Fruit fly (Drosophila melanogaster) whole organism, embryonic: ENCODE data around the gene Rgl.

Experiments
- B-H1 ChIP-seq: fragments of 200-800 bp; sonication (Bioruptor generic); IDR thresholded peaks from 3 replicates; pipeline ENCODE4 v1.3.6; 2022; ENCODE audit warnings: missing biosample characterization, missing genetic modification characterization
- CG10274 ChIP-seq: fragments of 200-800 bp; sonication (Bioruptor generic); optimal IDR thresholded peaks from 3 replicates; lab custom pipeline; 2017; ENCODE audit warnings: missing biosample characterization, mild to moderate bottlenecking, missing genetic modification characterization
- CG10321 ChIP-seq: fragments of 200-800 bp; sonication (Bioruptor generic); IDR thresholded peaks from 2 replicates; pipeline ENCODE4 v1.3.6; 2022; ENCODE audit warnings: missing biosample characterization, missing genetic modification characterization
- CG11093 ChIP-seq: fragments of 200-800 bp; sonication (Bioruptor generic); IDR thresholded peaks from 3 replicates; pipeline ENCODE4 v1.3.6; 2022; ENCODE audit warnings: missing biosample characterization, missing genetic modification characterization
- CG11398 ChIP-seq: fragments of 200-800 bp; sonication (Bioruptor generic); optimal IDR thresholded peaks from 2 replicates; lab custom pipeline; 2016; ENCODE audit warnings: missing biosample characterization, missing genetic modification characterization
- CG11696 ChIP-seq: fragments of 200-800 bp; sonication (Bioruptor generic); IDR thresholded peaks from 2 replicates; pipeline ENCODE4 v1.3.6; 2022; ENCODE audit warnings: missing biosample characterization, missing genetic modification characterization
- CG13424 ChIP-seq: fragments of 200-800 bp; sonication (Bioruptor generic); optimal IDR thresholded peaks from 2 replicates; lab custom pipeline; 2019; ENCODE audit warnings: missing biosample characterization, mild to moderate bottlenecking, missing genetic modification characterization, moderate library complexity
- CG14014 ChIP-seq: fragments of 200-800 bp; sonication (Bioruptor generic); IDR thresholded peaks from 2 replicates; pipeline ENCODE4 v1.3.6; 2022; ENCODE audit warnings: missing biosample characterization, missing genetic modification characterization
- CG15011 ChIP-seq: fragments of 200-800 bp; sonication (Bioruptor generic); optimal IDR thresholded peaks from 3 replicates; lab custom pipeline; 2018; ENCODE audit warnings: missing biosample characterization, mild to moderate bottlenecking, missing genetic modification characterization
- CG15696 ChIP-seq: fragments of 200-800 bp; sonication (Bioruptor generic); optimal IDR thresholded peaks from 2 replicates; lab custom pipeline; 2019; ENCODE audit warnings: missing biosample characterization, mild to moderate bottlenecking, missing genetic modification characterization, moderate library complexity
- CG1647 ChIP-seq: fragments of 200-800 bp; sonication (Bioruptor generic); optimal IDR thresholded peaks from 3 replicates; lab custom pipeline; 2016; ENCODE audit warnings: missing biosample characterization, missing genetic modification characterization
- CG17361 ChIP-seq: fragments of 200-800 bp; sonication (Bioruptor generic); IDR thresholded peaks from 3 replicates; pipeline ENCODE4 v1.3.6; 2022; ENCODE audit warnings: missing biosample characterization, missing genetic modification characterization
- CG18476 ChIP-seq: fragments of 200-800 bp; sonication (Bioruptor generic); optimal IDR thresholded peaks from 2 replicates; lab custom pipeline; 2016; ENCODE audit warnings: missing biosample characterization, mild to moderate bottlenecking, missing genetic modification characterization
- CG2889 ChIP-seq: fragments of 200-800 bp; sonication (Bioruptor generic); IDR thresholded peaks from 3 replicates; pipeline ENCODE4 v1.3.6; 2022; ENCODE audit warnings: missing biosample characterization, missing genetic modification characterization
- CG30431 ChIP-seq: fragments of 200-800 bp; sonication (Bioruptor generic); optimal IDR thresholded peaks from 2 replicates; lab custom pipeline; 2017; ENCODE audit warnings: missing biosample characterization, missing genetic modification characterization
- CG31441 ChIP-seq: fragments of 200-800 bp; sonication (Bioruptor generic); IDR thresholded peaks from 2 replicates; pipeline ENCODE4 v1.3.6; 2022; ENCODE audit warnings: missing biosample characterization, missing genetic modification characterization
- CG33213 ChIP-seq: fragments of 200-800 bp; sonication (Bioruptor generic); optimal IDR thresholded peaks from 3 replicates; lab custom pipeline; 2016; ENCODE audit warnings: missing biosample characterization, missing genetic modification characterization
- CG4404 ChIP-seq: fragments of 200-800 bp; sonication (Bioruptor generic); IDR thresholded peaks from 2 replicates; pipeline ENCODE4 v1.3.6; 2022; ENCODE audit warnings: missing biosample characterization, missing genetic modification characterization
- CG4820 ChIP-seq: fragments of 200-800 bp; sonication (Bioruptor generic); optimal IDR thresholded peaks from 3 replicates; lab custom pipeline; 2016; ENCODE audit warnings: missing biosample characterization, missing genetic modification characterization
- CG5245 ChIP-seq: fragments of 200-800 bp; sonication (Bioruptor generic); optimal IDR thresholded peaks from 3 replicates; lab custom pipeline; 2016; ENCODE audit warnings: missing biosample characterization, missing genetic modification characterization
- CG8359 ChIP-seq: fragments of 200-800 bp; sonication (Bioruptor generic); optimal IDR thresholded peaks from 2 replicates; lab custom pipeline; 2017; ENCODE audit warnings: missing biosample characterization, mild to moderate bottlenecking, missing genetic modification characterization, borderline replicate concordance
- CG8478 ChIP-seq: fragments of >200 bp; optimal IDR thresholded peaks from 2 replicates; lab custom pipeline; 2018
- CG9876 ChIP-seq: fragments of 200-800 bp; sonication (Bioruptor generic); optimal IDR thresholded peaks from 2 replicates; lab custom pipeline; 2016; ENCODE audit warnings: missing biosample characterization, missing genetic modification characterization
- Chrac-16 ChIP-seq: fragments of 200-800 bp; sonication (Bioruptor generic); optimal IDR thresholded peaks from 3 replicates; lab custom pipeline; 2016; ENCODE audit warnings: missing biosample characterization, missing genetic modification characterization
- Ets65A ChIP-seq: fragments of 200-800 bp; sonication (Bioruptor generic); peaks from one replicate; lab custom pipeline; 2016; ENCODE audit warnings: missing biosample characterization, missing genetic modification characterization
- NFAT ChIP-seq: fragments of 200-800 bp; sonication (Bioruptor generic); IDR thresholded peaks from 2 replicates; pipeline ENCODE4 v1.3.6; 2022; ENCODE audit warnings: missing biosample characterization, missing genetic modification characterization
- Oaz ChIP-seq: fragments of 200-800 bp; sonication (Bioruptor generic); IDR thresholded peaks from 2 replicates; pipeline ENCODE4 v1.3.6; 2022; ENCODE audit warnings: missing biosample characterization, missing genetic modification characterization
- Pdp1 ChIP-seq, 2 experiments: fragments of 200-800 bp; sonication (Bioruptor generic); optimal IDR thresholded peaks; 3 replicates each; lab custom pipeline; 2016; ENCODE audit warnings: missing biosample characterization in 2 of 2, missing genetic modification characterization in 2 of 2, mild to moderate bottlenecking in 1 of 2, moderate library complexity in 1 of 2
- Spps ChIP-seq: fragments of 200-800 bp; sonication (Bioruptor generic); optimal IDR thresholded peaks from 2 replicates; lab custom pipeline; 2018; ENCODE audit warnings: missing biosample characterization, mild to moderate bottlenecking, missing genetic modification characterization
- Ssrp ChIP-seq: fragments of 200-800 bp; sonication (Bioruptor generic); optimal IDR thresholded peaks from 2 replicates; lab custom pipeline; 2018; ENCODE audit warnings: missing biosample characterization, mild to moderate bottlenecking, missing genetic modification characterization, moderate library complexity
- Vsx1 ChIP-seq: fragments of 200-800 bp; sonication (Bioruptor generic); optimal IDR thresholded peaks from 2 replicates; lab custom pipeline; 2017; ENCODE audit warnings: missing biosample characterization, mild to moderate bottlenecking, missing genetic modification characterization, missing genetic modification reagents
- ac ChIP-seq: fragments of 200-800 bp; sonication (Bioruptor generic); optimal IDR thresholded peaks from 3 replicates; lab custom pipeline; 2017; ENCODE audit warnings: missing biosample characterization, mild to moderate bottlenecking, missing genetic modification characterization
- az2 ChIP-seq: fragments of 200-800 bp; sonication (Bioruptor generic); optimal IDR thresholded peaks from 3 replicates; lab custom pipeline; 2016; ENCODE audit warnings: missing biosample characterization, missing genetic modification characterization
- bbx ChIP-seq: fragments of 200-800 bp; sonication (Bioruptor generic); IDR thresholded peaks from 2 replicates; pipeline ENCODE4 v1.3.6; 2022; ENCODE audit warnings: missing biosample characterization, missing genetic modification characterization; ENCODE audit not compliant: partially characterized antibody
- chinmo ChIP-seq: fragments of 200-800 bp; sonication (Bioruptor generic); IDR thresholded peaks from 4 replicates; pipeline ENCODE4 v1.3.6; 2022; ENCODE audit warnings: missing biosample characterization, missing genetic modification characterization; ENCODE audit not compliant: partially characterized antibody
- disco-r ChIP-seq: fragments of 200-800 bp; sonication (Bioruptor generic); optimal IDR thresholded peaks from 2 replicates; lab custom pipeline; 2016; ENCODE audit warnings: missing biosample characterization, missing genetic modification characterization
- dysf ChIP-seq: fragments of 200-800 bp; sonication (Bioruptor generic); IDR thresholded peaks from 3 replicates; pipeline ENCODE4 v1.3.6; 2022; ENCODE audit warnings: missing biosample characterization, missing genetic modification characterization
- emc ChIP-seq: fragments of 200-800 bp; sonication (Bioruptor generic); optimal IDR thresholded peaks from 2 replicates; lab custom pipeline; 2016; ENCODE audit warnings: missing biosample characterization, missing genetic modification characterization
- ems ChIP-seq: fragments of 200-800 bp; sonication (Bioruptor generic); optimal IDR thresholded peaks from 3 replicates; lab custom pipeline; 2016; ENCODE audit warnings: missing biosample characterization, missing genetic modification characterization
- fd96Cb ChIP-seq: fragments of 200-800 bp; sonication (Bioruptor generic); optimal IDR thresholded peaks from 2 replicates; lab custom pipeline; 2018; ENCODE audit warnings: missing biosample characterization, mild to moderate bottlenecking, missing genetic modification characterization, moderate library complexity
- gcm ChIP-seq: fragments of 200-800 bp; sonication (Bioruptor generic); optimal IDR thresholded peaks from 2 replicates; lab custom pipeline; 2019; ENCODE audit warnings: missing biosample characterization, mild to moderate bottlenecking, missing genetic modification characterization, moderate library complexity
- gcm2 ChIP-seq: fragments of 200-800 bp; sonication (Bioruptor generic); optimal IDR thresholded peaks from 2 replicates; lab custom pipeline; 2016; ENCODE audit warnings: missing biosample characterization, missing genetic modification characterization
- hb ChIP-seq: fragments of 200-800 bp; sonication (Bioruptor generic); IDR thresholded peaks from 3 replicates; pipeline ENCODE4 v1.3.6; 2022; ENCODE audit warnings: missing biosample characterization, missing genetic modification characterization; ENCODE audit not compliant: partially characterized antibody
- odd ChIP-seq: fragments of 200-800 bp; sonication (Bioruptor generic); optimal IDR thresholded peaks from 2 replicates; lab custom pipeline; 2017; ENCODE audit warnings: missing biosample characterization, mild to moderate bottlenecking, missing genetic modification characterization
- otp ChIP-seq: fragments of 200-800 bp; sonication (Bioruptor generic); IDR thresholded peaks from 3 replicates; pipeline ENCODE4, ENCODE4 v1.3.6; 2022; ENCODE audit warnings: missing biosample characterization, missing genetic modification characterization
- pan ChIP-seq, 4 experiments: fragments of >200 bp in 3 of 4; fragments of 200-800 bp in 1 of 4; sonication (Bioruptor generic) in 1 of 4; optimal IDR thresholded peaks in 3 of 4; IDR thresholded peaks in 1 of 4; 2 replicates each; pipeline versions ENCODE4 v1.3.6 to Lab custom; 2017 to 2022; ENCODE audit warnings: missing biosample characterization in 2 of 4, missing genetic modification characterization in 2 of 4, mixed read lengths in 1 of 4
- scrt ChIP-seq: fragments of 200-800 bp; sonication (Bioruptor generic); optimal IDR thresholded peaks from 2 replicates; lab custom pipeline; 2018; ENCODE audit warnings: missing biosample characterization, mild to moderate bottlenecking, missing genetic modification characterization, moderate library complexity
- shn ChIP-seq: fragments of 200-800 bp; sonication (Bioruptor generic); optimal IDR thresholded peaks from 3 replicates; lab custom pipeline; 2016; ENCODE audit warnings: missing biosample characterization, missing genetic modification characterization
- ssp ChIP-seq: fragments of 200-800 bp; sonication (Bioruptor generic); IDR thresholded peaks from 2 replicates; pipeline ENCODE4 v1.3.6; 2022; ENCODE audit warnings: missing biosample characterization, missing genetic modification characterization
- stwl ChIP-seq: fragments of 200-800 bp; sonication (Bioruptor generic); optimal IDR thresholded peaks from 3 replicates; lab custom pipeline; 2018; ENCODE audit warnings: missing biosample characterization, mild to moderate bottlenecking, missing genetic modification characterization, moderate library complexity
- tin ChIP-seq: fragments of 200-800 bp; sonication (Bioruptor generic); optimal IDR thresholded peaks from 3 replicates; lab custom pipeline; 2016; ENCODE audit warnings: missing biosample characterization, missing genetic modification characterization
- zfh2 ChIP-seq: fragments of 200-800 bp; sonication (Bioruptor generic); optimal IDR thresholded peaks from 2 replicates; lab custom pipeline; 2016; ENCODE audit warnings: missing biosample characterization, missing genetic modification characterization

Rgl gene

dm6 chr3L:13865484-13865883, 59.7 kb downstream of the Rgl start (continued):
- no peak for TF ChIP-seq NFAT (GFP tag; lab: Robert Waterston, UW)
- peak; percentile 35 for TF ChIP-seq az2 (GFP tag; lab: Kevin White, UChicago)
- TF ChIP-seq emc (GFP tag; lab: Kevin White, UChicago), result no peak
- TF ChIP-seq CG4404 (GFP tag; lab: Robert Waterston, UW), result no peak
- peak; percentile 27 for TF ChIP-seq shn (GFP tag; lab: Kevin White, UChicago)
- peak; percentile 86 for TF ChIP-seq Spps (tag; lab: Kevin White, UChicago)
- no peak for TF ChIP-seq ssp (GFP tag; lab: Robert Waterston, UW)
- no peak for TF ChIP-seq CG2889
- TF ChIP-seq Oaz (GFP tag; lab: Robert Waterston, UW), result no peak
- TF ChIP-seq CG11696 (GFP tag; lab: Robert Waterston, UW), result peak; percentile 41; the same call in 1 of the 2 replicates
- peak; percentile 77 for TF ChIP-seq CG13424 (tag; lab: Kevin White, UChicago)
- TF ChIP-seq CG17361, result peak; percentile 66
- TF ChIP-seq Ets65A (GFP tag; lab: Kevin White, UChicago), result no peak
- peak; percentile 86 for TF ChIP-seq odd (GFP tag; lab: Kevin White, UChicago)
- TF ChIP-seq chinmo (GFP tag; lab: Robert Waterston, UW), result no peak
- TF ChIP-seq gcm2 (GFP tag; lab: Kevin White, UChicago), result no peak
- peak; percentile 31 for TF ChIP-seq ems (GFP tag; lab: Kevin White, UChicago)
- TF ChIP-seq disco-r (GFP tag; lab: Kevin White, UChicago), result peak; percentile 28
- TF ChIP-seq tin (GFP tag; lab: Kevin White, UChicago), result peak; percentile 30
- peak; percentile 65 for TF ChIP-seq fd96Cb (tag; lab: Kevin White, UChicago)
- TF ChIP-seq CG8478 (lab: Kevin White, UChicago), result no peak
- peak; percentile 94 for TF ChIP-seq ac (GFP tag; lab: Kevin White, UChicago)
- peak; percentile 38; the same call in 1 of the 3 replicates for TF ChIP-seq otp (GFP tag; lab: Robert Waterston, UW)
- TF ChIP-seq gcm, result peak; percentile 80
- peak; percentile 6 for TF ChIP-seq scrt (GFP tag; lab: Kevin White, UChicago)
- TF ChIP-seq CG18476 (GFP tag; lab: Kevin White, UChicago), result peak; percentile 23
- peak; percentile 86 for TF ChIP-seq Vsx1 (GFP tag; lab: Kevin White, UChicago)
- peak; percentile 93 for TF ChIP-seq CG15696 (tag; lab: Kevin White, UChicago)
- peak; percentile 42 for TF ChIP-seq CG5245 (GFP tag; lab: Kevin White, UChicago)
- peak; percentile 71 for TF ChIP-seq CG31441 (GFP tag; lab: Robert Waterston, UW)
- no peak for TF ChIP-seq CG14014
- peak; percentile 62 for TF ChIP-seq CG4820 (GFP tag; lab: Kevin White, UChicago)
- TF ChIP-seq CG15011 (GFP tag; lab: Kevin White, UChicago), result peak; percentile 59
- TF ChIP-seq B-H1 (GFP tag; lab: Robert Waterston, UW), result no peak
- peak; percentile 24 for TF ChIP-seq CG33213 (GFP tag; lab: Kevin White, UChicago)
- no peak for TF ChIP-seq Chrac-16 (GFP tag; lab: Kevin White, UChicago)
- TF ChIP-seq stwl (tag; lab: Kevin White, UChicago), result peak; percentile 58
- peak; percentile 56 for TF ChIP-seq CG11398 (GFP tag; lab: Kevin White, UChicago)
- TF ChIP-seq CG10321 (GFP tag; lab: Robert Waterston, UW), result no peak
- TF ChIP-seq CG11093 (GFP tag; lab: Robert Waterston, UW), result no peak
- TF ChIP-seq Pdp1 (GFP tag; optimal IDR thresholded peaks at IDR 0.05; lab: Kevin White, UChicago), result peak; percentile 19 to 62
- peak; percentile 34 for TF ChIP-seq CG10274 (GFP tag; lab: Kevin White, UChicago)
- peak; percentile 80 for TF ChIP-seq CG8359 (GFP tag; lab: Kevin White, UChicago)
- no peak for TF ChIP-seq hb (GFP tag; lab: Robert Waterston, UW)
- no peak for TF ChIP-seq bbx (GFP tag; lab: Robert Waterston, UW)
- no peak for TF ChIP-seq CG9876 (GFP tag; lab: Kevin White, UChicago)
- no peak for TF ChIP-seq dysf (GFP tag; lab: Robert Waterston, UW)
- no peak for TF ChIP-seq zfh2
- TF ChIP-seq Ssrp, result no peak
- TF ChIP-seq pan (optimal IDR thresholded peaks at IDR 0.05; lab: Kevin White, UChicago), result no peak
- TF ChIP-seq pan (GFP tag; optimal IDR thresholded peaks at IDR 0.05 in 1 of 2, IDR thresholded peaks at IDR 0.05 in 1 of 2), result no peak
- TF ChIP-seq CG1647, result peak; percentile 20
- TF ChIP-seq CG30431 (GFP tag; lab: Kevin White, UChicago), result peak; percentile 62
